Worm (Caenorhabditis elegans): ENCODE measurements around the gene B0546.4.
A peak's percentile ranks its signal among the peaks of the same experiment; 100 is the strongest.

Gene B0546.4

ce11 chrIV:3336585-3336984 is 47.4 kb downstream of the B0546.4 start, which contains the start of gene F42A6.6 (continued):
- TF ChIP-seq F37B4.10 (GFP tag; IDR thresholded peaks at IDR 0.05) (no peak), Y53F4B.3 (GFP tag; IDR thresholded peaks at IDR 0.05) (no peak), ceh-27 (GFP tag; optimal IDR thresholded peaks at IDR 0.05) (peak; percentile 11), ceh-58 (GFP tag; IDR thresholded peaks at IDR 0.05) (peak; percentile 72; the same call in 1 of the 2 replicates), mes-4 (tag; optimal IDR thresholded peaks at IDR 0.05) (peak; percentile 26), F57A8.1 (GFP tag; optimal IDR thresholded peaks at IDR 0.05) (no peak), ztf-25 (GFP tag; IDR thresholded peaks at IDR 0.05) (0 out of 2 replicates have a peak, but pooled peaks have one; percentile 53), lin-26 (GFP tag; IDR thresholded peaks at IDR 0.05) (peak; percentile 64), madf-6 (GFP tag; IDR thresholded peaks at IDR 0.05) (peak; percentile 82), nhr-120 (GFP tag; IDR thresholded peaks at IDR 0.05) (0 out of 2 replicates have a peak, but pooled peaks have one; percentile 79), Y79H2A.3 (GFP tag; conservative IDR thresholded peaks at IDR 0.05) (peak; percentile 92), die-1 (tag; optimal IDR thresholded peaks at IDR 0.05) (peak; percentile 77), tbp1 (GFP tag; optimal IDR thresholded peaks at IDR 0.05) (peak; percentile 58), lsy-27 (tag; optimal IDR thresholded peaks at IDR 0.05; ENCODE audit: borderline replicate concordance, insufficient read depth) (no peak), cebp-1 (GFP tag; IDR thresholded peaks at IDR 0.05) (no peak), cebp-1 (tag; optimal IDR thresholded peaks at IDR 0.05) (peak; percentile 72), lin-40 (tag; optimal IDR thresholded peaks at IDR 0.05) (peak; percentile 4), madf-3 (GFP tag; IDR thresholded peaks at IDR 0.05) (peak; percentile 84), attf-6 (GFP tag; IDR thresholded peaks at IDR 0.05) (peak; percentile 86), ceh-91 (GFP tag; IDR thresholded peaks at IDR 0.05) (peak; percentile 47; the same call in 1 of the 2 replicates), B0336.3 (GFP tag; IDR thresholded peaks at IDR 0.05) (peak; percentile 95), rec-8 (tag; optimal IDR thresholded peaks at IDR 0.05) (peak; percentile 37 to 45), lag-1 (GFP tag; IDR thresholded peaks at IDR 0.05) (no peak), ztf-28 (GFP tag; IDR thresholded peaks at IDR 0.05) (0 out of 2 replicates have a peak, but pooled peaks have one; percentile 42), cebp-2 (GFP tag; IDR thresholded peaks at IDR 0.05) (peak; percentile 82), let-526 (GFP tag; IDR thresholded peaks at IDR 0.05) (peak; percentile 46; the same call in 1 of the 2 replicates), let-607 (tag; optimal IDR thresholded peaks at IDR 0.05) (peak; percentile 29 to 48), B0019.2 (GFP tag; conservative IDR thresholded peaks at IDR 0.05) (no peak), T07F8.4 (tag; optimal IDR thresholded peaks at IDR 0.05) (no peak), ceh-100 (GFP tag; IDR thresholded peaks at IDR 0.05) (peak; percentile 72)

All from whole organism, young adult.